Fruit fly (Drosophila melanogaster) whole organism, larva: Measurements from ENCODE around the gene RhoGAPp190.

ENCODE experiments used
- noc ChIP-seq: fragments of 200-800 bp; sonication (Bioruptor generic); optimal IDR thresholded peaks from 3 replicates; lab custom pipeline; 2019; ENCODE audit warnings: missing biosample characterization, mild to moderate bottlenecking, missing genetic modification characterization, moderate library complexity

The RhoGAPp190 gene

dm6 chrX:17651998-17652738 is at the start of gene RhoGAPp190:
Gene RhoGAPp190 (minus strand): TSS chrX:17652562.
- no peak for TF ChIP-seq noc

dm6 chrX:17698864-17699504 is 46.6 kb upstream of the RhoGAPp190 start:
- peak; percentile 91 for TF ChIP-seq noc

- no peak for TF ChIP-seq noc
These were observed 46.1 kb upstream of the RhoGAPp190 start, which contains the start of gene chas for dm6 chrX:17698436-17698835. Gene chas (minus strand): TSS chrX:17698730.

- TF ChIP-seq noc = no peak
These were observed 45.4 kb upstream of the RhoGAPp190 start for dm6 chrX:17697703-17698145.

dm6 chrX:17697266-17697665 is 44.9 kb upstream of the RhoGAPp190 start:
- TF ChIP-seq noc = peak; percentile 8

- TF ChIP-seq noc = peak; percentile 40
These were observed 44.3 kb upstream of the RhoGAPp190 start for dm6 chrX:17696637-17697036.

dm6 chrX:17695641-17696040 is 43.3 kb upstream of the RhoGAPp190 start:
- TF ChIP-seq noc = no peak

- TF ChIP-seq noc = no peak
These were observed 42.6 kb upstream of the RhoGAPp190 start for dm6 chrX:17694873-17695446.

dm6 chrX:17693981-17694872 is 41.9 kb upstream of the RhoGAPp190 start:
- TF ChIP-seq noc = no peak

- no peak for TF ChIP-seq noc
These were observed 40.4 kb upstream of the RhoGAPp190 start for dm6 chrX:17692729-17693128.

dm6 chrX:17686179-17686578 is 33.8 kb upstream of the RhoGAPp190 start:
- no peak for TF ChIP-seq noc

- TF ChIP-seq noc = no peak
These were observed 31.1 kb upstream of the RhoGAPp190 start for dm6 chrX:17683506-17683858.

dm6 chrX:17682745-17683505 is 30.6 kb upstream of the RhoGAPp190 start:
- peak; percentile 11 for TF ChIP-seq noc

dm6 chrX:17679642-17680571 is 27.5 kb upstream of the RhoGAPp190 start:
- TF ChIP-seq noc = peak; percentile 19
